Fruit fly (Drosophila melanogaster) whole organism, wandering third instar larva: ENCODE results near the gene Dpp10.

Experiments
- Abd-B ChIP-seq: fragments of >200 bp; optimal IDR thresholded peaks from 2 replicates; lab custom pipeline; 2017; ENCODE audit warnings: missing biosample characterization, missing genetic modification characterization
- CG32264 ChIP-seq: fragments of 200-800 bp; sonication (Bioruptor generic); optimal IDR thresholded peaks from 2 replicates; lab custom pipeline; 2016; ENCODE audit warnings: missing biosample characterization, missing genetic modification characterization
- CG9705 ChIP-seq: fragments of 200-800 bp; sonication (Bioruptor generic); optimal IDR thresholded peaks from 2 replicates; lab custom pipeline; 2018; ENCODE audit warnings: missing biosample characterization, mild to moderate bottlenecking, missing genetic modification characterization
- CrebA ChIP-seq: fragments of 200-800 bp; sonication (Bioruptor generic); optimal IDR thresholded peaks from 2 replicates; lab custom pipeline; 2016; ENCODE audit warnings: missing biosample characterization, mild to moderate bottlenecking, missing genetic modification characterization, borderline replicate concordance
- Dfd ChIP-seq: fragments of >200 bp; optimal IDR thresholded peaks from 2 replicates; lab custom pipeline; 2017; ENCODE audit warnings: missing biosample characterization, missing genetic modification characterization
- Dif ChIP-seq: fragments of 200-275, 200-300 bp; sonication (Bioruptor generic); optimal IDR thresholded peaks from 2 replicates; lab custom pipeline; 2018; ENCODE audit warnings: missing biosample characterization, missing genetic modification characterization; ENCODE audit not compliant: partially characterized antibody
- GATAd ChIP-seq: sonication (Bioruptor generic); optimal IDR thresholded peaks from 2 replicates; lab custom pipeline; 2016; ENCODE audit warnings: missing biosample characterization, missing genetic modification characterization
- HLH106 ChIP-seq: fragments of 200-800 bp; optimal IDR thresholded peaks from 3 replicates; lab custom pipeline; 2019; ENCODE audit warnings: missing biosample characterization, mild to moderate bottlenecking, missing genetic modification characterization, moderate library complexity
- Hnf4 ChIP-seq: fragments of 200-800 bp; sonication (Bioruptor generic); optimal IDR thresholded peaks from 2 replicates; lab custom pipeline; 2016; ENCODE audit warnings: missing biosample characterization, mild to moderate bottlenecking, missing genetic modification characterization
- Hr78 ChIP-seq: fragments of >200 bp; optimal IDR thresholded peaks from 2 replicates; lab custom pipeline; 2017; ENCODE audit warnings: missing biosample characterization, missing genetic modification characterization
- Hr83 ChIP-seq: fragments of 200-300 bp; sonication (Bioruptor generic); optimal IDR thresholded peaks from 2 replicates; lab custom pipeline; 2016; ENCODE audit warnings: missing biosample characterization, mild to moderate bottlenecking, missing genetic modification characterization, moderate library complexity; ENCODE audit not compliant: poor library complexity, severe bottlenecking
- Jra ChIP-seq: sonication (Bioruptor generic); optimal IDR thresholded peaks from 2 replicates; lab custom pipeline; 2016; ENCODE audit warnings: missing biosample characterization, missing genetic modification characterization
- Mio ChIP-seq: sonication (Bioruptor generic); optimal IDR thresholded peaks from 2 replicates; lab custom pipeline; 2016; ENCODE audit warnings: missing biosample characterization, missing genetic modification characterization
- Myc ChIP-seq: fragments of >200 bp; optimal IDR thresholded peaks from 2 replicates; lab custom pipeline; 2017
- N ChIP-seq: fragments of >200 bp; optimal IDR thresholded peaks from 2 replicates; lab custom pipeline; 2018; ENCODE audit warnings: missing biosample characterization, missing external identifiers, missing genetic modification characterization
- OdsH ChIP-seq: fragments of 200-800 bp; sonication (Bioruptor generic); optimal IDR thresholded peaks from 2 replicates; lab custom pipeline; 2016; ENCODE audit warnings: missing biosample characterization, mild to moderate bottlenecking, missing genetic modification characterization
- Rel ChIP-seq, 2 experiments: fragments of 200-800 bp; sonication (Bioruptor generic) in 1 of 2; optimal IDR thresholded peaks; 2 replicates in 1 of 2; 3 replicates in 1 of 2; lab custom pipeline; 2016 to 2019; ENCODE audit warnings: mild to moderate bottlenecking in 2 of 2, missing biosample characterization in 2 of 2, missing genetic modification characterization in 2 of 2, moderate library complexity in 1 of 2
- Sp1 ChIP-seq: fragments of 200-800 bp; sonication (Bioruptor generic); optimal IDR thresholded peaks from 3 replicates; lab custom pipeline; 2019; ENCODE audit warnings: missing biosample characterization, mild to moderate bottlenecking, missing genetic modification characterization, moderate library complexity
- Vsx2 ChIP-seq: fragments of 200-300, 225-300 bp; sonication (Bioruptor generic); optimal IDR thresholded peaks from 2 replicates; lab custom pipeline; 2018; ENCODE audit warnings: missing biosample characterization, missing genetic modification characterization; ENCODE audit not compliant: partially characterized antibody
- br ChIP-seq: fragments of 200-800 bp; sonication (Bioruptor generic); optimal IDR thresholded peaks from 2 replicates; lab custom pipeline; 2016; ENCODE audit warnings: missing biosample characterization, missing genetic modification characterization
- brk ChIP-seq: fragments of 200-800 bp; sonication (Bioruptor generic); optimal IDR thresholded peaks from 2 replicates; lab custom pipeline; 2016; ENCODE audit warnings: missing biosample characterization, mild to moderate bottlenecking, missing genetic modification characterization
- dl ChIP-seq, 2 experiments: fragments of 175-275, 200-275 bp in 1 of 2; fragments of 200-275 bp in 1 of 2; sonication (Bioruptor generic); optimal IDR thresholded peaks; lab custom pipeline; 2018; ENCODE audit warnings: mild to moderate bottlenecking in 2 of 2, missing biosample characterization in 2 of 2, missing genetic modification characterization in 2 of 2, moderate library complexity in 2 of 2; ENCODE audit not compliant: partially characterized antibody in 2 of 2, insufficient read depth in 1 of 2
- dmrt93B ChIP-seq: fragments of 200-800 bp; sonication (Bioruptor generic); optimal IDR thresholded peaks from 2 replicates; lab custom pipeline; 2018; ENCODE audit warnings: missing biosample characterization, mild to moderate bottlenecking, missing genetic modification characterization
- dsf ChIP-seq: sonication (Bioruptor generic); optimal IDR thresholded peaks from 2 replicates; lab custom pipeline; 2016; ENCODE audit warnings: missing biosample characterization, missing genetic modification characterization, borderline replicate concordance
- ey ChIP-seq: fragments of 200-800 bp; sonication (Bioruptor generic); optimal IDR thresholded peaks from 2 replicates; lab custom pipeline; 2016; ENCODE audit warnings: missing biosample characterization, missing genetic modification characterization
- foxo ChIP-seq, 2 experiments: fragments of 200-800 bp; sonication (Bioruptor generic); optimal IDR thresholded peaks; 2 replicates in 1 of 2; 3 replicates in 1 of 2; lab custom pipeline; 2016 to 2017; ENCODE audit warnings: missing biosample characterization in 2 of 2, missing genetic modification characterization in 2 of 2
- fru ChIP-seq: fragments of 200-800 bp; sonication (Bioruptor generic); optimal IDR thresholded peaks from 3 replicates; lab custom pipeline; 2016; ENCODE audit warnings: missing biosample characterization, mild to moderate bottlenecking, missing genetic modification characterization
- h ChIP-seq: fragments of 200-800 bp; sonication (Bioruptor generic); optimal IDR thresholded peaks from 3 replicates; lab custom pipeline; 2016; ENCODE audit warnings: missing biosample characterization, mild to moderate bottlenecking, missing genetic modification characterization
- jim ChIP-seq: fragments of 175-275, 200-325 bp; sonication (Bioruptor generic); optimal IDR thresholded peaks from 2 replicates; lab custom pipeline; 2016; ENCODE audit warnings: missing biosample characterization, mild to moderate bottlenecking, missing genetic modification characterization
- lola ChIP-seq: fragments of >200 bp; optimal IDR thresholded peaks from 2 replicates; lab custom pipeline; 2017; ENCODE audit warnings: missing biosample characterization, missing genetic modification characterization
- pan ChIP-seq: fragments of >200 bp; optimal IDR thresholded peaks from 2 replicates; lab custom pipeline; 2017
- psq ChIP-seq: fragments of 200-800 bp; sonication (Bioruptor generic); optimal IDR thresholded peaks from 3 replicates; lab custom pipeline; 2017; ENCODE audit warnings: missing biosample characterization, mild to moderate bottlenecking, missing genetic modification characterization, moderate library complexity
- rgr ChIP-seq: fragments of 200-800 bp; sonication (Bioruptor generic); optimal IDR thresholded peaks from 3 replicates; lab custom pipeline; 2016; ENCODE audit warnings: missing biosample characterization, mild to moderate bottlenecking, missing genetic modification characterization
- sage ChIP-seq: fragments of 200-800 bp; sonication (Bioruptor generic); optimal IDR thresholded peaks from 2 replicates; lab custom pipeline; 2016; ENCODE audit warnings: missing biosample characterization, mild to moderate bottlenecking, missing genetic modification characterization
- sv ChIP-seq: fragments of 200-800 bp; sonication (Bioruptor generic); optimal IDR thresholded peaks from 3 replicates; lab custom pipeline; 2016; ENCODE audit warnings: missing biosample characterization, missing genetic modification characterization
- tai ChIP-seq: sonication (Bioruptor generic); optimal IDR thresholded peaks from 2 replicates; lab custom pipeline; 2016; ENCODE audit warnings: missing biosample characterization, missing genetic modification characterization
- usp ChIP-seq: fragments of >200 bp; optimal IDR thresholded peaks from 2 replicates; lab custom pipeline; 2017; ENCODE audit warnings: missing biosample characterization, missing genetic modification characterization
- woc ChIP-seq: sonication (Bioruptor generic); optimal IDR thresholded peaks from 2 replicates; lab custom pipeline; 2016; ENCODE audit warnings: missing biosample characterization, mild to moderate bottlenecking, missing genetic modification characterization

Gene Dpp10

dm6 chr2L:6613156-6613555 lies 12.3 kb upstream of the Dpp10 start:
- no peak for TF ChIP-seq fru (GFP tag; lab: Kevin White, UChicago)
- no peak for TF ChIP-seq sage (GFP tag; lab: Kevin White, UChicago)
- TF ChIP-seq Rel (GFP tag; optimal IDR thresholded peaks at IDR 0.05; lab: Kevin White, UChicago), result no peak
- TF ChIP-seq Rel (tag; optimal IDR thresholded peaks at IDR 0.05; lab: Kevin White, UChicago), result no peak
- TF ChIP-seq dsf (GFP tag; lab: Kevin White, UChicago), result no peak
- no peak for TF ChIP-seq Sp1 (GFP tag; lab: Kevin White, UChicago)
- no peak for TF ChIP-seq N (GFP tag; lab: Kevin White, UChicago)
- TF ChIP-seq dmrt93B (GFP tag; lab: Kevin White, UChicago), result no peak
- no peak for TF ChIP-seq pan (lab: Kevin White, UChicago)
- TF ChIP-seq Mio, result no peak
- no peak for TF ChIP-seq usp (GFP tag; lab: Kevin White, UChicago)
- no peak for TF ChIP-seq psq (GFP tag; lab: Kevin White, UChicago)
- TF ChIP-seq Myc (lab: Kevin White, UChicago), result no peak
- TF ChIP-seq ey (GFP tag; lab: Kevin White, UChicago), result no peak

- TF ChIP-seq rgr, result peak; percentile 100
- TF ChIP-seq lola, result no peak
- peak; percentile 100 for TF ChIP-seq CG9705 (GFP tag; lab: Kevin White, UChicago)
- peak; percentile 98 for TF ChIP-seq Mio
- peak; percentile 99 for TF ChIP-seq CrebA (GFP tag; lab: Kevin White, UChicago)
- TF ChIP-seq Sp1 (GFP tag; lab: Kevin White, UChicago), result peak; percentile 100
- peak; percentile 100 for TF ChIP-seq Rel (GFP tag; optimal IDR thresholded peaks at IDR 0.05; lab: Kevin White, UChicago)
- peak; percentile 99 for TF ChIP-seq Rel (tag; optimal IDR thresholded peaks at IDR 0.05; lab: Kevin White, UChicago)
- peak; percentile 99 for TF ChIP-seq brk (GFP tag; lab: Kevin White, UChicago)
- peak; percentile 100 for TF ChIP-seq Jra (GFP tag; lab: Kevin White, UChicago)
- peak; percentile 100 for TF ChIP-seq foxo (GFP tag; optimal IDR thresholded peaks at IDR 0.05; lab: Kevin White, UChicago)
- TF ChIP-seq dl (GFP tag; optimal IDR thresholded peaks at IDR 0.05; lab: Kevin White, UChicago; ENCODE audit: insufficient read depth in 1 of 2, partially characterized antibody in 2 of 2), result peak in 1 of 2 experiments; percentile 30
- TF ChIP-seq Hnf4 (GFP tag; lab: Kevin White, UChicago), result peak; percentile 100
- peak; percentile 100 for TF ChIP-seq fru (GFP tag; lab: Kevin White, UChicago)
- peak; percentile 100 for TF ChIP-seq woc (GFP tag; lab: Kevin White, UChicago)
- TF ChIP-seq Abd-B (GFP tag; lab: Kevin White, UChicago), result no peak
- TF ChIP-seq Dif (GFP tag; lab: Kevin White, UChicago), result peak; percentile 69
- no peak for TF ChIP-seq usp (GFP tag; lab: Kevin White, UChicago)
- TF ChIP-seq psq (GFP tag; lab: Kevin White, UChicago), result peak; percentile 100
- TF ChIP-seq jim (GFP tag; lab: Kevin White, UChicago), result peak; percentile 84
- peak; percentile 99 for TF ChIP-seq Hr83 (GFP tag; lab: Kevin White, UChicago)
- TF ChIP-seq pan (lab: Kevin White, UChicago), result no peak
- peak; percentile 100 for TF ChIP-seq sv (GFP tag; lab: Kevin White, UChicago)
- TF ChIP-seq Vsx2 (GFP tag; lab: Kevin White, UChicago), result no peak
- TF ChIP-seq GATAd (GFP tag; lab: Kevin White, UChicago), result peak; percentile 100
- TF ChIP-seq br (GFP tag; lab: Kevin White, UChicago), result peak; percentile 100
- TF ChIP-seq dsf (GFP tag; lab: Kevin White, UChicago), result peak; percentile 99
- TF ChIP-seq CG32264, result peak; percentile 100
- peak; percentile 100 for TF ChIP-seq tai
- peak; percentile 100 for TF ChIP-seq ey (GFP tag; lab: Kevin White, UChicago)
- TF ChIP-seq h (GFP tag; lab: Kevin White, UChicago), result peak; percentile 100
- no peak for TF ChIP-seq N (GFP tag; lab: Kevin White, UChicago)
- no peak for TF ChIP-seq Hr78 (GFP tag; lab: Kevin White, UChicago)
- peak; percentile 100 for TF ChIP-seq sage (GFP tag; lab: Kevin White, UChicago)
- TF ChIP-seq OdsH (GFP tag; lab: Kevin White, UChicago), result peak; percentile 100
- peak; percentile 100 for TF ChIP-seq HLH106 (tag; lab: Kevin White, UChicago)
- peak; percentile 100 for TF ChIP-seq dmrt93B (GFP tag; lab: Kevin White, UChicago)
- TF ChIP-seq Myc (lab: Kevin White, UChicago), result peak; percentile 23
- peak; percentile 99 for TF ChIP-seq Dfd (GFP tag; lab: Kevin White, UChicago)
These were observed 11.7 kb upstream of the Dpp10 start for dm6 chr2L:6612477-6613004.
